Worm (Caenorhabditis elegans) whole organism, L2 larva: ENCODE measurements around the gene ZK616.3.

ENCODE experiments used
- ceh-16 ChIP-seq: fragments of 150-350 bp; optimal IDR thresholded peaks from 2 replicates; lab custom pipeline; 2014; ENCODE audit warnings: missing biosample characterization, missing genetic modification characterization
- elt-3 ChIP-seq: sonication (generic microtip); optimal IDR thresholded peaks from 2 replicates; lab custom pipeline; 2017; ENCODE audit warnings: missing biosample characterization, missing genetic modification characterization
- nhr-129 ChIP-seq: fragments of 150-350 bp; optimal IDR thresholded peaks from 2 replicates; lab custom pipeline; 2014; ENCODE audit warnings: missing biosample characterization, missing genetic modification characterization
- nhr-237 ChIP-seq: fragments of 150-350 bp; optimal IDR thresholded peaks from 2 replicates; lab custom pipeline; 2014; ENCODE audit warnings: missing biosample characterization, missing genetic modification characterization
- zag-1 ChIP-seq: fragments of 150-350 bp; optimal IDR thresholded peaks from 2 replicates; lab custom pipeline; 2014; ENCODE audit warnings: missing biosample characterization, missing genetic modification characterization

DNA sequence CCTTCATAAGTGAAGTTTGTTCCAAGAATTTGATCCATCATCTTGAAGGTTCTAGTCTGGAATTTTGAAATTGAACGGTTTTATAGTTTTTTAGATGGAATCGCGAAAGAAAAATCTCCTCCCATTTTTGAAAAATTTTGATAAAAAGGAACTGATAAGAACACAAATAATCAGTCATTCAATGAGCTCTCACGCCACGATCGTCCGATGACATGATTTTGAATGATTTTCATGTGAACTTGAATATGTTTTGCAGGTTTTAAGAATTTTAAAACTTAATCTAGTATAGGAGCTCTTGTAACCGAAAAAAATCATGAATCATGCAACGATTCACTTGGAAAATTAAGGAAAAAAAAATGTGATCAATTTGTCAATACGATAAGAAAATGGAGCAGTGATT lies 19.8 kb upstream of the ZK616.3 start, which contains the start of gene elo-5:
- no peak for TF ChIP-seq nhr-129 (tag; lab: Kevin White, UChicago)
- no peak for TF ChIP-seq nhr-237
- no peak for TF ChIP-seq zag-1
- no peak for TF ChIP-seq ceh-16 (tag; lab: Kevin White, UChicago)
- no peak for TF ChIP-seq elt-3
